Fruit fly (Drosophila melanogaster) whole organism, embryonic: ENCODE results near the gene Hf.

Experiments
- Atf6 ChIP-seq: fragments of 200-800 bp; sonication (Bioruptor generic); IDR thresholded peaks from 2 replicates; pipeline ENCODE4 v1.3.6; 2022; ENCODE audit warnings: missing biosample characterization, missing genetic modification characterization
- B-H2 ChIP-seq: fragments of 200-800 bp; sonication (Bioruptor generic); optimal IDR thresholded peaks from 2 replicates; lab custom pipeline; 2018; ENCODE audit warnings: missing biosample characterization, mild to moderate bottlenecking, missing genetic modification characterization
- BtbVII ChIP-seq: fragments of 200-800 bp; sonication (Bioruptor generic); optimal IDR thresholded peaks from 3 replicates; lab custom pipeline; 2017; ENCODE audit warnings: missing biosample characterization, mild to moderate bottlenecking, missing genetic modification characterization
- CG10147 ChIP-seq: fragments of 200-800 bp; sonication (Bioruptor generic); optimal IDR thresholded peaks from 2 replicates; lab custom pipeline; 2019; ENCODE audit warnings: missing biosample characterization, mild to moderate bottlenecking, missing genetic modification characterization, moderate library complexity
- CG10654 ChIP-seq: fragments of 200-800 bp; sonication (Bioruptor generic); optimal IDR thresholded peaks from 2 replicates; lab custom pipeline; 2016; ENCODE audit warnings: missing biosample characterization, missing genetic modification characterization
- CG10959 ChIP-seq: fragments of 200-800 bp; sonication (Bioruptor generic); IDR thresholded peaks from 2 replicates; pipeline ENCODE4 v1.3.6; 2022; ENCODE audit warnings: missing biosample characterization, missing genetic modification characterization
- CG11560 ChIP-seq: fragments of 200-800 bp; sonication (Bioruptor generic); IDR thresholded peaks from 3 replicates; pipeline ENCODE4 v1.3.6; 2022; ENCODE audit warnings: missing biosample characterization, missing genetic modification characterization
- CG12104 ChIP-seq: fragments of 200-800 bp; sonication (Bioruptor generic); optimal IDR thresholded peaks from 3 replicates; lab custom pipeline; 2016; ENCODE audit warnings: missing biosample characterization, missing genetic modification characterization
- CG12219 ChIP-seq: fragments of 200-800 bp; sonication (Bioruptor generic); optimal IDR thresholded peaks from 3 replicates; lab custom pipeline; 2018; ENCODE audit warnings: missing biosample characterization, mild to moderate bottlenecking, missing genetic modification characterization
- CG12391 ChIP-seq: fragments of 200-800 bp; sonication (Bioruptor generic); optimal IDR thresholded peaks from 3 replicates; lab custom pipeline; 2018; ENCODE audit warnings: missing biosample characterization, mild to moderate bottlenecking, missing genetic modification characterization, moderate library complexity
- CG12942 ChIP-seq: fragments of 200-800 bp; sonication (Bioruptor generic); optimal IDR thresholded peaks from 3 replicates; lab custom pipeline; 2016; ENCODE audit warnings: missing biosample characterization, missing genetic modification characterization
- CG13287 ChIP-seq: fragments of 200-800 bp; sonication (Bioruptor generic); IDR thresholded peaks from 2 replicates; pipeline ENCODE4 v1.3.6; 2022; ENCODE audit warnings: missing biosample characterization, missing genetic modification characterization; ENCODE audit not compliant: partially characterized antibody
- CG15269 ChIP-seq: fragments of 200-800 bp; sonication (Bioruptor generic); optimal IDR thresholded peaks from 2 replicates; lab custom pipeline; 2018; ENCODE audit warnings: missing biosample characterization, mild to moderate bottlenecking, missing genetic modification characterization, moderate library complexity
- CG17568 ChIP-seq: fragments of 200-800 bp; sonication (Bioruptor generic); optimal IDR thresholded peaks from 2 replicates; lab custom pipeline; 2018; ENCODE audit warnings: missing biosample characterization, mild to moderate bottlenecking, missing genetic modification characterization, moderate library complexity
- CG2875 ChIP-seq: fragments of 200-800 bp; sonication (Bioruptor generic); optimal IDR thresholded peaks from 2 replicates; lab custom pipeline; 2017; ENCODE audit warnings: missing biosample characterization, mild to moderate bottlenecking, missing genetic modification characterization, missing genetic modification reagents
- CG4282 ChIP-seq: fragments of 200-800 bp; sonication (Bioruptor generic); optimal IDR thresholded peaks from 2 replicates; lab custom pipeline; 2016; ENCODE audit warnings: missing biosample characterization, missing genetic modification characterization
- CG6689 ChIP-seq: fragments of 200-800 bp; sonication (Bioruptor generic); IDR thresholded peaks from 2 replicates; pipeline ENCODE4 v1.3.6; 2022; ENCODE audit warnings: missing biosample characterization, missing genetic modification characterization
- CG8281 ChIP-seq: fragments of 200-800 bp; sonication (Bioruptor generic); optimal IDR thresholded peaks from 2 replicates; lab custom pipeline; 2018; ENCODE audit warnings: missing biosample characterization, mild to moderate bottlenecking, missing genetic modification characterization, moderate library complexity
- D ChIP-seq, 2 experiments: fragments of 200-800 bp in 1 of 2; fragments of >200 bp in 1 of 2; sonication (Bioruptor generic) in 1 of 2; optimal IDR thresholded peaks; 2 replicates in 1 of 2; 3 replicates in 1 of 2; lab custom pipeline; 2017; ENCODE audit warnings: mild to moderate bottlenecking in 1 of 2, missing biosample characterization in 1 of 2, missing genetic modification characterization in 1 of 2, missing genetic modification reagents in 1 of 2
- Deaf1 ChIP-seq: fragments of 200-800 bp; optimal IDR thresholded peaks from 3 replicates; lab custom pipeline; 2019; ENCODE audit warnings: missing biosample characterization, mild to moderate bottlenecking, missing genetic modification characterization, moderate library complexity
- Dll ChIP-seq: fragments of 200-800 bp; sonication (Bioruptor generic); IDR thresholded peaks from 4 replicates; pipeline ENCODE4 v1.3.6; 2022; ENCODE audit warnings: missing biosample characterization, missing genetic modification characterization; ENCODE audit not compliant: partially characterized antibody
- E2f1 ChIP-seq: fragments of 200-800 bp; sonication (Bioruptor generic); IDR thresholded peaks from 2 replicates; pipeline ENCODE4 v1.3.6; 2022; ENCODE audit warnings: missing biosample characterization, missing genetic modification characterization
- Elba2 ChIP-seq: fragments of 200-800 bp; sonication (Bioruptor generic); optimal IDR thresholded peaks from 3 replicates; lab custom pipeline; 2016; ENCODE audit warnings: missing biosample characterization, missing genetic modification characterization
- Fer2 ChIP-seq: fragments of 200-800 bp; sonication (Bioruptor generic); optimal IDR thresholded peaks from 2 replicates; lab custom pipeline; 2018; ENCODE audit warnings: missing biosample characterization, mild to moderate bottlenecking, missing genetic modification characterization, moderate library complexity
- HLH54F ChIP-seq: fragments of 200-800 bp; sonication (Bioruptor generic); optimal IDR thresholded peaks from 3 replicates; lab custom pipeline; 2016; ENCODE audit warnings: missing biosample characterization, missing genetic modification characterization
- HmgD ChIP-seq: fragments of 200-800 bp; sonication (Bioruptor generic); optimal IDR thresholded peaks from 3 replicates; lab custom pipeline; 2016; ENCODE audit warnings: missing biosample characterization, missing genetic modification characterization
- MTF-1 ChIP-seq: fragments of 200-800 bp; sonication (Bioruptor generic); optimal IDR thresholded peaks from 2 replicates; lab custom pipeline; 2018; ENCODE audit warnings: missing biosample characterization, mild to moderate bottlenecking, missing genetic modification characterization, borderline replicate concordance
- Mes4 ChIP-seq: fragments of 200-800 bp; sonication (Bioruptor generic); optimal IDR thresholded peaks from 2 replicates; lab custom pipeline; 2016; ENCODE audit warnings: missing biosample characterization, missing genetic modification characterization
- NC2α ChIP-seq: fragments of 200-800 bp; sonication (Bioruptor generic); optimal IDR thresholded peaks from 2 replicates; lab custom pipeline; 2016; ENCODE audit warnings: missing biosample characterization, missing genetic modification characterization
- Opbp ChIP-seq: fragments of 200-800 bp; sonication (Bioruptor generic); IDR thresholded peaks from 3 replicates; pipeline ENCODE4 v1.3.6; 2022; ENCODE audit warnings: missing biosample characterization, missing genetic modification characterization; ENCODE audit not compliant: partially characterized antibody
- Poxn ChIP-seq: fragments of 200-800 bp; sonication (Bioruptor generic); IDR thresholded peaks from 2 replicates; pipeline ENCODE4 v1.3.6; 2022; ENCODE audit warnings: missing biosample characterization, missing genetic modification characterization
- Ptx1 ChIP-seq: fragments of 200-800 bp; sonication (Bioruptor generic); IDR thresholded peaks from 2 replicates; pipeline ENCODE4 v1.3.6; 2022; ENCODE audit warnings: missing biosample characterization, missing genetic modification characterization
- Rx ChIP-seq: fragments of 200-800 bp; sonication (Bioruptor generic); IDR thresholded peaks from 2 replicates; pipeline ENCODE4 v1.3.6; 2022; ENCODE audit warnings: missing biosample characterization, missing genetic modification characterization
- Spps ChIP-seq: fragments of 200-800 bp; sonication (Bioruptor generic); optimal IDR thresholded peaks from 2 replicates; lab custom pipeline; 2018; ENCODE audit warnings: missing biosample characterization, mild to moderate bottlenecking, missing genetic modification characterization
- amos ChIP-seq: fragments of 200-800 bp; sonication (Bioruptor generic); IDR thresholded peaks from 2 replicates; pipeline ENCODE4 v1.3.6; 2022; ENCODE audit warnings: missing biosample characterization, missing genetic modification characterization; ENCODE audit not compliant: partially characterized antibody
- chm ChIP-seq: fragments of 200-800 bp; sonication (Bioruptor generic); IDR thresholded peaks from 2 replicates; pipeline ENCODE4 v1.3.6; 2022; ENCODE audit warnings: missing biosample characterization, missing genetic modification characterization
- croc ChIP-seq: fragments of 200-800 bp; sonication (Bioruptor generic); conservative IDR thresholded peaks from 3 replicates; pipeline ENCODE4 v1.3.6; 2022; ENCODE audit warnings: missing biosample characterization, missing genetic modification characterization
- gsb ChIP-seq: fragments of 200-800 bp; sonication (Bioruptor generic); IDR thresholded peaks from 2 replicates; pipeline ENCODE4 v1.3.6; 2022; ENCODE audit warnings: missing biosample characterization, missing genetic modification characterization
- jigr1 ChIP-seq: fragments of 200-800 bp; sonication (Bioruptor generic); IDR thresholded peaks from 3 replicates; pipeline ENCODE4 v1.3.6; 2022; ENCODE audit warnings: missing biosample characterization, missing genetic modification characterization
- maf-S ChIP-seq: fragments of 200-800 bp; sonication (Bioruptor generic); optimal IDR thresholded peaks from 2 replicates; lab custom pipeline; 2016; ENCODE audit warnings: missing biosample characterization, missing genetic modification characterization
- odd ChIP-seq: fragments of 200-800 bp; sonication (Bioruptor generic); optimal IDR thresholded peaks from 2 replicates; lab custom pipeline; 2017; ENCODE audit warnings: missing biosample characterization, mild to moderate bottlenecking, missing genetic modification characterization
- pb ChIP-seq: fragments of 200-800 bp; sonication (Bioruptor generic); optimal IDR thresholded peaks from 3 replicates; lab custom pipeline; 2016; ENCODE audit warnings: missing biosample characterization, missing genetic modification characterization
- peb ChIP-seq: fragments of 200-800 bp; sonication (Bioruptor generic); IDR thresholded peaks from 2 replicates; pipeline ENCODE4 v1.3.6; 2022; ENCODE audit warnings: missing biosample characterization, missing genetic modification characterization
- pnt ChIP-seq: fragments of 200-800 bp; sonication (Bioruptor generic); optimal IDR thresholded peaks from 3 replicates; lab custom pipeline; 2016; ENCODE audit warnings: missing biosample characterization, missing genetic modification characterization
- prd ChIP-seq, 3 experiments: fragments of >200 bp in 2 of 3; fragments of 200-800 bp in 1 of 3; sonication (Bioruptor generic) in 1 of 3; optimal IDR thresholded peaks in 2 of 3; IDR thresholded peaks in 1 of 3; 2 replicates in 2 of 3; 3 replicates in 1 of 3; pipeline versions ENCODE4 v1.3.6 to Lab custom; 2017 to 2022; ENCODE audit warnings: missing biosample characterization in 1 of 3, missing genetic modification characterization in 1 of 3
- ro ChIP-seq: fragments of 200-800 bp; sonication (Bioruptor generic); IDR thresholded peaks from 2 replicates; pipeline ENCODE4 v1.3.6; 2022; ENCODE audit warnings: missing biosample characterization, missing genetic modification characterization
- scrt ChIP-seq: fragments of 200-800 bp; sonication (Bioruptor generic); optimal IDR thresholded peaks from 2 replicates; lab custom pipeline; 2018; ENCODE audit warnings: missing biosample characterization, mild to moderate bottlenecking, missing genetic modification characterization, moderate library complexity
- tna ChIP-seq: fragments of 200-800 bp; sonication (Bioruptor generic); IDR thresholded peaks from 2 replicates; pipeline ENCODE4 v1.3.6; 2022; ENCODE audit warnings: missing biosample characterization, missing genetic modification characterization; ENCODE audit not compliant: partially characterized antibody
- toy ChIP-seq: fragments of 200-800 bp; sonication (Bioruptor generic); IDR thresholded peaks from 2 replicates; pipeline ENCODE4 v1.3.6; 2022; ENCODE audit warnings: missing biosample characterization, missing genetic modification characterization

The Hf gene

dm6 chr2L:19941352-19941851 lies 26.1 kb downstream of the Hf start (continued):
- TF ChIP-seq Spps (tag; lab: Kevin White, UChicago), result peak; percentile 60
- peak; percentile 92 for TF ChIP-seq E2f1
- TF ChIP-seq toy (GFP tag; lab: Robert Waterston, UW), result peak; percentile 86
- TF ChIP-seq odd (GFP tag; lab: Kevin White, UChicago), result peak; percentile 78
- peak; percentile 5; the same call in 1 of the 2 replicates for TF ChIP-seq CG10959 (GFP tag; lab: Robert Waterston, UW)
- TF ChIP-seq tna (GFP tag; lab: Robert Waterston, UW), result no peak
- TF ChIP-seq Ptx1, result peak; percentile 72
- TF ChIP-seq MTF-1 (GFP tag; lab: Kevin White, UChicago), result peak; percentile 7
- TF ChIP-seq Elba2 (GFP tag; lab: Kevin White, UChicago), result no peak
- peak; percentile 68 for TF ChIP-seq HmgD (GFP tag; lab: Kevin White, UChicago)
- peak; percentile 57 for TF ChIP-seq CG17568 (GFP tag; lab: Kevin White, UChicago)
- TF ChIP-seq Rx (GFP tag; lab: Robert Waterston, UW), result peak; percentile 76
- no peak for TF ChIP-seq B-H2 (GFP tag; lab: Kevin White, UChicago)
- TF ChIP-seq CG12104 (GFP tag; lab: Kevin White, UChicago), result no peak
- TF ChIP-seq CG6689 (GFP tag; lab: Robert Waterston, UW), result peak; percentile 92
- TF ChIP-seq CG11560, result no peak
- TF ChIP-seq CG10654 (GFP tag; lab: Kevin White, UChicago), result peak; percentile 58
- TF ChIP-seq Dll (GFP tag; lab: Robert Waterston, UW), result no peak
- TF ChIP-seq CG13287 (GFP tag; lab: Robert Waterston, UW), result no peak; the same call in 1 of the 2 replicates
- no peak for TF ChIP-seq Opbp (GFP tag; lab: Robert Waterston, UW)
- peak; percentile 41 for TF ChIP-seq CG4282 (GFP tag; lab: Kevin White, UChicago)
- peak; percentile 84 for TF ChIP-seq BtbVII (GFP tag; lab: Kevin White, UChicago)
- TF ChIP-seq Fer2, result peak; percentile 38
- peak; percentile 66 for TF ChIP-seq Mes4 (GFP tag; lab: Kevin White, UChicago)
- peak; percentile 85 for TF ChIP-seq maf-S (GFP tag; lab: Kevin White, UChicago)
- peak; percentile 93 for TF ChIP-seq Atf6 (GFP tag; lab: Robert Waterston, UW)
- TF ChIP-seq Poxn (GFP tag; lab: Robert Waterston, UW), result peak; percentile 79
- TF ChIP-seq jigr1 (GFP tag; lab: Robert Waterston, UW), result peak; percentile 70; the same call in 1 of the 3 replicates
- peak; percentile 88 for TF ChIP-seq HLH54F (GFP tag; lab: Kevin White, UChicago)
- TF ChIP-seq pb (GFP tag; lab: Kevin White, UChicago), result peak; percentile 55
- TF ChIP-seq ro, result peak; percentile 44; the same call in 1 of the 2 replicates
- peak; percentile 89 for TF ChIP-seq CG15269 (tag; lab: Kevin White, UChicago)
- TF ChIP-seq CG12942 (GFP tag; lab: Kevin White, UChicago), result peak; percentile 70
- TF ChIP-seq peb, result peak; percentile 75
- peak; percentile 7 for TF ChIP-seq CG10147
- TF ChIP-seq chm (GFP tag; lab: Robert Waterston, UW), result peak; percentile 82
- peak; percentile 83 for TF ChIP-seq CG12219 (GFP tag; lab: Kevin White, UChicago)
- peak; percentile 80 for TF ChIP-seq pnt (GFP tag; lab: Kevin White, UChicago)
- TF ChIP-seq CG2875 (GFP tag; lab: Kevin White, UChicago), result peak; percentile 71
- no peak for TF ChIP-seq prd (optimal IDR thresholded peaks at IDR 0.05; lab: Kevin White, UChicago)
- TF ChIP-seq prd (GFP tag; IDR thresholded peaks at IDR 0.05; lab: Robert Waterston, UW), result peak; percentile 95
- TF ChIP-seq CG12391, result peak; percentile 86
- TF ChIP-seq gsb (GFP tag; lab: Robert Waterston, UW), result peak; percentile 88
- TF ChIP-seq NC2α (GFP tag; lab: Kevin White, UChicago), result peak; percentile 67
- TF ChIP-seq D (optimal IDR thresholded peaks at IDR 0.05; lab: Kevin White, UChicago), result no peak
- peak; percentile 67 for TF ChIP-seq D (GFP tag; optimal IDR thresholded peaks at IDR 0.05; lab: Kevin White, UChicago)
- peak; percentile 38 for TF ChIP-seq CG8281 (tag; lab: Kevin White, UChicago)
- peak; percentile 74 for TF ChIP-seq croc (GFP tag; lab: Robert Waterston, UW)
- peak; percentile 70 for TF ChIP-seq scrt (GFP tag; lab: Kevin White, UChicago)
- no peak for TF ChIP-seq amos (GFP tag; lab: Robert Waterston, UW)
- TF ChIP-seq Deaf1 (tag; lab: Kevin White, UChicago), result peak; percentile 55
